Fruit fly (Drosophila melanogaster) whole organism, embryonic: ENCODE results near the gene Ice2.
A peak's percentile ranks its signal among the peaks of the same experiment; 100 is the strongest.

ENCODE experiments used
- CG14710 ChIP-seq: fragments of 200-800 bp; sonication (Bioruptor generic); optimal IDR thresholded peaks from 3 replicates; lab custom pipeline; 2019; ENCODE audit warnings: missing biosample characterization, mild to moderate bottlenecking, missing genetic modification characterization, moderate library complexity
- CG6689 ChIP-seq: fragments of 200-800 bp; sonication (Bioruptor generic); IDR thresholded peaks from 2 replicates; pipeline ENCODE4 v1.3.6; 2022; ENCODE audit warnings: missing biosample characterization, missing genetic modification characterization
- Dek ChIP-seq: fragments of 200-800 bp; sonication (Bioruptor generic); optimal IDR thresholded peaks from 3 replicates; lab custom pipeline; 2019; ENCODE audit warnings: missing biosample characterization, mild to moderate bottlenecking, missing genetic modification characterization, moderate library complexity
- Dref ChIP-seq: fragments of 200-800 bp; sonication (Bioruptor generic); IDR thresholded peaks from 2 replicates; pipeline ENCODE4 v1.3.6; 2022; ENCODE audit warnings: missing biosample characterization, missing genetic modification characterization
- amos ChIP-seq: fragments of 200-800 bp; sonication (Bioruptor generic); IDR thresholded peaks from 2 replicates; pipeline ENCODE4 v1.3.6; 2022; ENCODE audit warnings: missing biosample characterization, missing genetic modification characterization; ENCODE audit not compliant: partially characterized antibody
- cato ChIP-seq: fragments of 200-800 bp; sonication (Bioruptor generic); optimal IDR thresholded peaks from 2 replicates; lab custom pipeline; 2016; ENCODE audit warnings: missing biosample characterization, missing genetic modification characterization, borderline replicate concordance
- crol ChIP-seq: fragments of 200-800 bp; sonication (Bioruptor generic); IDR thresholded peaks from 2 replicates; pipeline ENCODE4 v1.3.6; 2022; ENCODE audit warnings: missing biosample characterization, missing genetic modification characterization
- unc-4 ChIP-seq: fragments of 200-800 bp; sonication (Bioruptor generic); IDR thresholded peaks from 2 replicates; pipeline ENCODE4 v1.3.6; 2022; ENCODE audit warnings: missing biosample characterization, missing genetic modification characterization; ENCODE audit not compliant: partially characterized antibody

DNA sequence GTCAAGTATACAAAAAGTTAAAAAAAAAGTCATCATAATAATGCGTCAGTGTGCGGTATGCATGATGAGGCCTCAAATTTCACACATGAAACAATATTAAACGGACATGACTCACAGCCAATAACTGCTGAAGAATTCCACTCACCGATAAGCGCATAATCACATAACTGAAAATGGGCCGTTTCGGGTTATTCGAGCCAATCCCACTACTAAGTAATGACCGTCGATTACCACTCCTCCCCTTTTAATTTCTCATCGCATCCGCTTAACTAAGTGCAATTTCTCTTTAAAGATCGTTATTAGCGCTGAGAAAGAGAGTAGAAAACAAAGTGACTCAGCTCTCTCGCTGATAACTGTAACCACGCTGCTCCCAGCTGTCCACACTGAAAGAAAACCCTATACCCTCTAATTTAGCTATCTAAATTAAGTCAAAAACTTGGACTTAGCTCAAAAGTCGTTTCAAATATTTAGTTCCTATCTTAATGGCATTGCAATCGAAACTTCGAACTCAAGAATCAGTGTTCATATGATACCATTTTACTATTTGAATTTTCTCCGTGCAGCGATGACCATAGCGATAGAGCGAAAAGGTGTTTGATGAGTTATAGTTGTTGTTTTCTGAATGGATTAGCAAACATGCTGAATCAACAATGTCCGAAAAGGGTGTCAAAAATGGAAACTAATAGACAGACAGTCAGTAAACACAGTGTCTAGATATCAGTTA is 17.1 kb upstream of the Ice2 start:
- TF ChIP-seq amos (GFP tag; lab: Robert Waterston, UW) (no peak), crol (GFP tag; lab: Robert Waterston, UW) (no peak), Dek (tag; lab: Kevin White, UChicago) (peak; percentile 86), unc-4 (GFP tag; lab: Robert Waterston, UW) (no peak), Dref (GFP tag; lab: Robert Waterston, UW) (no peak), cato (GFP tag; lab: Kevin White, UChicago) (peak; percentile 73), CG6689 (GFP tag; lab: Robert Waterston, UW) (peak; percentile 87), CG14710 (tag; lab: Kevin White, UChicago) (peak; percentile 78)
